Fruit fly (Drosophila melanogaster) whole organism, embryonic: ENCODE results near the gene CG11309.

Experiments
- Adf1 ChIP-seq: fragments of 200-800 bp; sonication (Bioruptor generic); IDR thresholded peaks from 2 replicates; pipeline ENCODE4 v1.3.6; 2022; ENCODE audit warnings: missing biosample characterization, missing genetic modification characterization
- Bgb ChIP-seq: fragments of 200-800 bp; sonication (Bioruptor generic); IDR thresholded peaks from 2 replicates; pipeline ENCODE4 v1.3.6; 2022; ENCODE audit warnings: missing biosample characterization, missing genetic modification characterization; ENCODE audit not compliant: partially characterized antibody
- CG10267 ChIP-seq: fragments of 200-800 bp; sonication (Bioruptor generic); optimal IDR thresholded peaks from 2 replicates; lab custom pipeline; 2018; ENCODE audit warnings: missing biosample characterization, mild to moderate bottlenecking, missing genetic modification characterization, moderate library complexity
- CG11085 ChIP-seq: fragments of 200-800 bp; sonication (Bioruptor generic); IDR thresholded peaks from 2 replicates; pipeline ENCODE4 v1.3.6; 2022; ENCODE audit warnings: missing biosample characterization, missing genetic modification characterization
- CG13624 ChIP-seq: fragments of 200-800 bp; sonication (Bioruptor generic); optimal IDR thresholded peaks from 2 replicates; lab custom pipeline; 2016; ENCODE audit warnings: missing biosample characterization, missing genetic modification characterization
- CG17328 ChIP-seq: fragments of 200-800 bp; sonication (Bioruptor generic); IDR thresholded peaks from 2 replicates; pipeline ENCODE4 v1.3.6; 2022; ENCODE audit warnings: missing biosample characterization, missing genetic modification characterization
- CG17802 ChIP-seq: fragments of 200-800 bp; sonication (Bioruptor generic); optimal IDR thresholded peaks from 2 replicates; lab custom pipeline; 2018; ENCODE audit warnings: missing biosample characterization, mild to moderate bottlenecking, missing genetic modification characterization, moderate library complexity
- CG2116 ChIP-seq: fragments of 200-800 bp; sonication (Bioruptor generic); optimal IDR thresholded peaks from 3 replicates; lab custom pipeline; 2018; ENCODE audit warnings: missing biosample characterization, mild to moderate bottlenecking, missing genetic modification characterization
- CG31441 ChIP-seq: fragments of 200-800 bp; sonication (Bioruptor generic); IDR thresholded peaks from 2 replicates; pipeline ENCODE4 v1.3.6; 2022; ENCODE audit warnings: missing biosample characterization, missing genetic modification characterization
- CG3847 ChIP-seq: fragments of 200-800 bp; sonication (Bioruptor generic); IDR thresholded peaks from 2 replicates; pipeline ENCODE4 v1.3.6; 2022; ENCODE audit warnings: missing biosample characterization, missing genetic modification characterization
- CG3995 ChIP-seq: fragments of 200-800 bp; sonication (Bioruptor generic); optimal IDR thresholded peaks from 3 replicates; lab custom pipeline; 2016; ENCODE audit warnings: missing biosample characterization, missing genetic modification characterization
- CG6791 ChIP-seq: fragments of 200-800 bp; sonication (Bioruptor generic); IDR thresholded peaks from 3 replicates; pipeline ENCODE4 v1.3.6; 2022; ENCODE audit warnings: missing biosample characterization, missing genetic modification characterization; ENCODE audit not compliant: partially characterized antibody
- CG7745 ChIP-seq: fragments of 200-800 bp; sonication (Bioruptor generic); optimal IDR thresholded peaks from 2 replicates; lab custom pipeline; 2018; ENCODE audit warnings: missing biosample characterization, mild to moderate bottlenecking, missing genetic modification characterization, moderate library complexity
- CG9727 ChIP-seq: fragments of 200-800 bp; sonication (Bioruptor generic); optimal IDR thresholded peaks from 3 replicates; lab custom pipeline; 2017; ENCODE audit warnings: missing biosample characterization, mild to moderate bottlenecking, missing genetic modification characterization
- Camta ChIP-seq: fragments of 200-800 bp; sonication (Bioruptor generic); optimal IDR thresholded peaks from 2 replicates; lab custom pipeline; 2016; ENCODE audit warnings: missing biosample characterization, missing genetic modification characterization
- CkIIα-i1 ChIP-seq: fragments of 200-800 bp; sonication (Bioruptor generic); IDR thresholded peaks from 2 replicates; pipeline ENCODE4 v1.3.6; 2022; ENCODE audit warnings: missing biosample characterization, missing genetic modification characterization
- D19A ChIP-seq: fragments of 200-800 bp; optimal IDR thresholded peaks from 3 replicates; lab custom pipeline; 2019; ENCODE audit warnings: missing biosample characterization, mild to moderate bottlenecking, missing genetic modification characterization, moderate library complexity
- E2f2 ChIP-seq: fragments of 200-800 bp; sonication (Bioruptor generic); IDR thresholded peaks from 2 replicates; pipeline ENCODE4 v1.3.6; 2022; ENCODE audit warnings: missing biosample characterization, missing genetic modification characterization
- Ets65A ChIP-seq: fragments of 200-800 bp; sonication (Bioruptor generic); peaks from one replicate; lab custom pipeline; 2016; ENCODE audit warnings: missing biosample characterization, missing genetic modification characterization
- HLH4C ChIP-seq: fragments of 200-800 bp; sonication (Bioruptor generic); IDR thresholded peaks from 3 replicates; pipeline ENCODE4 v1.3.6; 2022; ENCODE audit warnings: missing biosample characterization, missing genetic modification characterization; ENCODE audit not compliant: partially characterized antibody
- Hmr ChIP-seq: fragments of 200-800 bp; sonication (Bioruptor generic); optimal IDR thresholded peaks from 3 replicates; lab custom pipeline; 2017; ENCODE audit warnings: mild to moderate bottlenecking, missing biosample characterization, missing genetic modification reagents, missing genetic modification characterization
- Lhr ChIP-seq: fragments of 200-800 bp; sonication (Bioruptor generic); optimal IDR thresholded peaks from 3 replicates; lab custom pipeline; 2017; ENCODE audit warnings: mild to moderate bottlenecking, missing biosample characterization, missing genetic modification reagents, missing genetic modification characterization
- NC2β ChIP-seq: fragments of 200-800 bp; sonication (Bioruptor generic); optimal IDR thresholded peaks from 2 replicates; lab custom pipeline; 2016; ENCODE audit warnings: missing biosample characterization, missing genetic modification characterization
- Opbp ChIP-seq: fragments of 200-800 bp; sonication (Bioruptor generic); IDR thresholded peaks from 3 replicates; pipeline ENCODE4 v1.3.6; 2022; ENCODE audit warnings: missing biosample characterization, missing genetic modification characterization; ENCODE audit not compliant: partially characterized antibody
- ato ChIP-seq: fragments of 200-800 bp; sonication (Bioruptor generic); IDR thresholded peaks from 2 replicates; pipeline ENCODE4 v1.3.6; 2022; ENCODE audit warnings: missing biosample characterization, missing genetic modification characterization; ENCODE audit not compliant: partially characterized antibody
- bbx ChIP-seq: fragments of 200-800 bp; sonication (Bioruptor generic); IDR thresholded peaks from 2 replicates; pipeline ENCODE4 v1.3.6; 2022; ENCODE audit warnings: missing biosample characterization, missing genetic modification characterization; ENCODE audit not compliant: partially characterized antibody
- cas ChIP-seq: fragments of 200-800 bp; sonication (Bioruptor generic); IDR thresholded peaks from 2 replicates; pipeline ENCODE4 v1.3.6; 2022; ENCODE audit warnings: missing biosample characterization, missing genetic modification characterization
- cg ChIP-seq: fragments of 200-800 bp; sonication (Bioruptor generic); optimal IDR thresholded peaks from 3 replicates; lab custom pipeline; 2019; ENCODE audit warnings: missing biosample characterization, mild to moderate bottlenecking, missing genetic modification characterization, moderate library complexity
- chinmo ChIP-seq: fragments of 200-800 bp; sonication (Bioruptor generic); IDR thresholded peaks from 4 replicates; pipeline ENCODE4 v1.3.6; 2022; ENCODE audit warnings: missing biosample characterization, missing genetic modification characterization; ENCODE audit not compliant: partially characterized antibody
- chn ChIP-seq: fragments of 200-800 bp; sonication (Bioruptor generic); optimal IDR thresholded peaks from 2 replicates; lab custom pipeline; 2016; ENCODE audit warnings: missing biosample characterization, missing genetic modification characterization
- cwo ChIP-seq: fragments of 200-800 bp; sonication (Bioruptor generic); optimal IDR thresholded peaks from 3 replicates; lab custom pipeline; 2017; ENCODE audit warnings: missing biosample characterization, missing genetic modification characterization, mild to moderate bottlenecking, moderate library complexity, missing genetic modification reagents
- dpn ChIP-seq, 2 experiments: fragments of 200-800 bp; sonication (Bioruptor generic); optimal IDR thresholded peaks; 3 replicates each; lab custom pipeline; 2016; ENCODE audit warnings: missing biosample characterization in 2 of 2, missing genetic modification characterization in 2 of 2
- exex ChIP-seq: fragments of 200-800 bp; sonication (Bioruptor generic); optimal IDR thresholded peaks from 4 replicates; lab custom pipeline; 2018; ENCODE audit warnings: missing biosample characterization, mild to moderate bottlenecking, missing genetic modification characterization, moderate library complexity
- ftz-f1 ChIP-seq: fragments of 200-800 bp; sonication (Bioruptor generic); optimal IDR thresholded peaks from 2 replicates; lab custom pipeline; 2016; ENCODE audit warnings: missing biosample characterization, missing genetic modification characterization
- gsb-n ChIP-seq: fragments of 200-800 bp; sonication (Bioruptor generic); optimal IDR thresholded peaks from 3 replicates; lab custom pipeline; 2018; ENCODE audit warnings: missing biosample characterization, mild to moderate bottlenecking, missing genetic modification characterization
- hb ChIP-seq: fragments of 200-800 bp; sonication (Bioruptor generic); IDR thresholded peaks from 3 replicates; pipeline ENCODE4 v1.3.6; 2022; ENCODE audit warnings: missing biosample characterization, missing genetic modification characterization; ENCODE audit not compliant: partially characterized antibody
- kay ChIP-seq: fragments of 200-800 bp; sonication (Bioruptor generic); optimal IDR thresholded peaks from 2 replicates; lab custom pipeline; 2016; ENCODE audit warnings: missing biosample characterization, missing genetic modification characterization
- lola ChIP-seq, 3 experiments: fragments of >200 bp in 2 of 3; fragments of 200-800 bp in 1 of 3; sonication (Bioruptor generic) in 1 of 3; optimal IDR thresholded peaks; 2 replicates each; lab custom pipeline; 2017 to 2019; ENCODE audit warnings: missing biosample characterization in 3 of 3, missing genetic modification characterization in 3 of 3, mild to moderate bottlenecking in 1 of 3, moderate library complexity in 1 of 3
- mam ChIP-seq: fragments of 200-800 bp; sonication (Bioruptor generic); optimal IDR thresholded peaks from 3 replicates; lab custom pipeline; 2016; ENCODE audit warnings: missing biosample characterization, missing genetic modification characterization
- nerfin-2 ChIP-seq: fragments of 200-800 bp; sonication (Bioruptor generic); IDR thresholded peaks from 2 replicates; pipeline ENCODE4 v1.3.6; 2022; ENCODE audit warnings: missing biosample characterization, missing genetic modification characterization; ENCODE audit not compliant: partially characterized antibody
- p53 ChIP-seq: fragments of 200-800 bp; sonication (Bioruptor generic); optimal IDR thresholded peaks from 2 replicates; lab custom pipeline; 2016; ENCODE audit warnings: missing biosample characterization, missing genetic modification characterization
- row ChIP-seq: fragments of 200-800 bp; sonication (Bioruptor generic); IDR thresholded peaks from 3 replicates; pipeline ENCODE4 v1.3.6; 2022; ENCODE audit warnings: missing biosample characterization, missing genetic modification characterization
- slbo ChIP-seq: fragments of 200-800 bp; sonication (Bioruptor generic); IDR thresholded peaks from 2 replicates; pipeline ENCODE4 v1.3.6; 2022; ENCODE audit warnings: missing biosample characterization, missing genetic modification characterization
- sr ChIP-seq: fragments of 200-800 bp; sonication (Bioruptor generic); IDR thresholded peaks from 3 replicates; pipeline ENCODE4 v1.3.6; 2022; ENCODE audit warnings: missing biosample characterization, missing genetic modification characterization
- stwl ChIP-seq: fragments of 200-800 bp; sonication (Bioruptor generic); optimal IDR thresholded peaks from 3 replicates; lab custom pipeline; 2018; ENCODE audit warnings: missing biosample characterization, mild to moderate bottlenecking, missing genetic modification characterization, moderate library complexity
- unc-4 ChIP-seq: fragments of 200-800 bp; sonication (Bioruptor generic); IDR thresholded peaks from 2 replicates; pipeline ENCODE4 v1.3.6; 2022; ENCODE audit warnings: missing biosample characterization, missing genetic modification characterization; ENCODE audit not compliant: partially characterized antibody
- vvl ChIP-seq: fragments of 200-800 bp; sonication (Bioruptor generic); IDR thresholded peaks from 2 replicates; pipeline ENCODE4 v1.3.6; 2022; ENCODE audit warnings: missing biosample characterization, missing genetic modification characterization

CG11309 gene

DNA sequence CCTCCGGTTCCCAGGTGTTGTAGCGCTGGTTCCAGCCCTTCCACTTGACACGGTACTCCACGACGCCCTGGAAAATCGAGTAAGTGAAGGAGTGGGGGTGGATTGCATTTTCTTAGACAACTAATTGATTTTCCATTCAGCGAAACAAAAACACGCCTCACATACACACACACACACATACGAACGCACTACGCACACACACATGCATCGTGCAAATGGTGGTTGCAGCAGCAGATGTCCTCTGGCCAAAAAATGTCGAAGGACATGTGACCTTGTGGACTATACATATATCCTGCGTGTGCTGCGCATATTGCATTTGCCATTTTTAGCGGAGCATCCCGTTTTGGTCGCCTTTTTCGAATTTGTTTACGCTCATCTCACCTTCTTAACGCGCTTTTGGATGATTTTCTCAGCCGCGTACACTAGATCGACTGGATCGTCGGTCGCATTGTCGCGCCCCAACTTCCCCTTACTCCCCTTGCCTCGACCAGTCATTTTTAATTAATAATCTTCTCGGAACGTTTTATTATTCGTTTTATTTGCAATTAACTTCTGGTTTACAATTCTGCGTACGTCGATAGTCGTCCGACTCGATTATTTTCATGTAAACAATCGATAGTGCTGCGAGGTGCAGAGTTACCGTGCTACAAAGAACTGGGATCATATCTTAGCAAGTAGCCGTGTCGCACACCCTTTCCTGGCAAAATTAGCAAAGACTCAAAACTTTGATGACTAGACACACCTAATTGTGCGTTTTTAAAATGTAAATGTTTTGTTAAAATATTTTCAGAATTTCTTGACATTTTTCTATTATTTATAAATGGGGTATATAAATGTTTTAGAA lies 13.2 kb upstream of the CG11309 start, which contains the start of gene Pc (continued):
- TF ChIP-seq hb (GFP tag; lab: Robert Waterston, UW) (peak; percentile 82; the same call in 2 of the 3 replicates), Hmr (peak; percentile 57), NC2β (peak; percentile 38), CkIIα-i1 (GFP tag; lab: Robert Waterston, UW) (0 out of 2 replicates have a peak, but pooled peaks have one; percentile 13), E2f2 (peak; percentile 64), Ets65A (peak; percentile 4), dpn (GFP tag; optimal IDR thresholded peaks at IDR 0.05; lab: Kevin White, UChicago) (peak; percentile 11 to 16), CG13624 (peak; percentile 63), CG31441 (GFP tag; lab: Robert Waterston, UW) (no peak), cg (GFP tag; lab: Kevin White, UChicago) (peak; percentile 93), ftz-f1 (GFP tag; lab: Kevin White, UChicago) (peak; percentile 25), slbo (GFP tag; lab: Robert Waterston, UW) (peak; percentile 40), CG6791 (GFP tag; lab: Robert Waterston, UW) (peak; percentile 90), CG3847 (GFP tag; lab: Robert Waterston, UW) (peak; percentile 69), exex (no peak), lola (GFP tag; optimal IDR thresholded peaks at IDR 0.05; lab: Kevin White, UChicago) (peak in 1 of 3 experiments; percentile 20), ato (GFP tag; lab: Robert Waterston, UW) (peak; percentile 72; the same call in 1 of the 2 replicates), CG9727 (no peak), nerfin-2 (GFP tag; lab: Robert Waterston, UW) (peak; percentile 84), row (GFP tag; lab: Robert Waterston, UW) (peak; percentile 18; the same call in 1 of the 3 replicates), mam (GFP tag; lab: Kevin White, UChicago) (peak; percentile 26), CG11085 (GFP tag; lab: Robert Waterston, UW) (0 out of 2 replicates have a peak, but pooled peaks have one; percentile 18), cwo (no peak), Opbp (GFP tag; lab: Robert Waterston, UW) (peak; percentile 86), CG10267 (peak; percentile 61), CG17802 (peak; percentile 8), Adf1 (no peak), gsb-n (tag; lab: Kevin White, UChicago) (peak; percentile 23), sr (no peak), p53 (GFP tag; lab: Kevin White, UChicago) (peak; percentile 59), CG17328 (GFP tag; lab: Robert Waterston, UW) (no peak), CG7745 (no peak), vvl (GFP tag; lab: Robert Waterston, UW) (no peak; the same call in 1 of the 2 replicates), kay (peak; percentile 83), chinmo (GFP tag; lab: Robert Waterston, UW) (peak; percentile 77; the same call in 1 of the 4 replicates), Bgb (GFP tag; lab: Robert Waterston, UW) (peak; percentile 93), CG3995 (GFP tag; lab: Kevin White, UChicago) (peak; percentile 24), chn (GFP tag; lab: Kevin White, UChicago) (no peak), unc-4 (GFP tag; lab: Robert Waterston, UW) (peak; percentile 86), Lhr (GFP tag; lab: Kevin White, UChicago) (peak; percentile 91), CG2116 (GFP tag; lab: Kevin White, UChicago) (peak; percentile 90), stwl (tag; lab: Kevin White, UChicago) (peak; percentile 89), D19A (tag; lab: Kevin White, UChicago) (peak; percentile 18), cas (GFP tag; lab: Robert Waterston, UW) (no peak), HLH4C (peak; percentile 86), bbx (peak; percentile 88), Camta (GFP tag; lab: Kevin White, UChicago) (peak; percentile 10)
